Worm (Caenorhabditis elegans) whole organism, young adult: ENCODE data around the gene tag-124.

Source experiments
- B0035.1 ChIP-seq: sonication (generic microtip); optimal IDR thresholded peaks from 2 replicates; lab custom pipeline; 2016; ENCODE audit warnings: missing genetic modification characterization, mild to moderate bottlenecking, missing compliant biosample characterization, missing genotype, missing genetic modification reagents
- D2030.7 ChIP-seq: fragments of 200-800 bp; sonication (Bioruptor generic); IDR thresholded peaks from 2 replicates; pipeline ENCODE4 v1.3.6; 2022; ENCODE audit warnings: missing genetic modification reagents, missing genetic modification characterization, missing compliant biosample characterization
- F10E7.11 ChIP-seq: sonication (generic microtip); optimal IDR thresholded peaks from 2 replicates; lab custom pipeline; 2017; ENCODE audit warnings: mild to moderate bottlenecking, missing genetic modification characterization, moderate library complexity, missing compliant biosample characterization
- F33H1.4 ChIP-seq: fragments of 200-800 bp; sonication (Bioruptor generic); IDR thresholded peaks from 2 replicates; pipeline ENCODE4 v1.3.6; 2022; ENCODE audit warnings: missing genetic modification reagents, missing genetic modification characterization, missing compliant biosample characterization
- F52B5.7 ChIP-seq: sonication (generic microtip); optimal IDR thresholded peaks from 2 replicates; lab custom pipeline; 2016; ENCODE audit warnings: mild to moderate bottlenecking, missing genetic modification characterization, missing compliant biosample characterization
- F55B11.4 ChIP-seq: sonication (generic microtip); optimal IDR thresholded peaks from 2 replicates; lab custom pipeline; 2016; ENCODE audit warnings: missing compliant biosample characterization, missing genetic modification characterization, borderline replicate concordance; ENCODE audit not compliant: insufficient read depth
- F57A8.1 ChIP-seq: fragments of 200-800 bp; sonication (Bioruptor generic); optimal IDR thresholded peaks from 2 replicates; lab custom pipeline; 2018; ENCODE audit warnings: mild to moderate bottlenecking, missing genetic modification characterization, moderate library complexity, missing compliant biosample characterization
- F57C9.4 ChIP-seq: sonication (generic microtip); optimal IDR thresholded peaks from 2 replicates; lab custom pipeline; 2017; ENCODE audit warnings: mild to moderate bottlenecking, missing genetic modification characterization, missing compliant biosample characterization
- Y67H2A.10 ChIP-seq: fragments of 200-800 bp; sonication (Bioruptor generic); conservative IDR thresholded peaks from 2 replicates; pipeline ENCODE4 v1.3.6; 2022; ENCODE audit warnings: missing genetic modification reagents, missing genetic modification characterization, missing compliant biosample characterization
- ZK185.1 ChIP-seq: sonication (generic microtip); optimal IDR thresholded peaks from 2 replicates; lab custom pipeline; 2016; ENCODE audit warnings: mild to moderate bottlenecking, missing genetic modification characterization, missing compliant biosample characterization; ENCODE audit not compliant: poor library complexity, severe bottlenecking
- ama-1 ChIP-seq, 3 experiments: fragments of 150-350 bp in 1 of 3; sonication (generic microtip) in 2 of 3; optimal IDR thresholded peaks; 2 replicates each; lab custom pipeline; 2014 to 2018; ENCODE audit warnings: missing biosample characterization in 2 of 3, missing genetic modification characterization in 2 of 3, missing genetic modification reagents in 2 of 3
- bed-1 ChIP-seq: fragments of 200-800 bp; sonication (Bioruptor generic); IDR thresholded peaks from 2 replicates; pipeline ENCODE4 v1.3.6; 2022; ENCODE audit warnings: missing genetic modification reagents, missing genetic modification characterization, missing compliant biosample characterization
- bed-2 ChIP-seq: fragments of 200-800 bp; sonication (Bioruptor generic); IDR thresholded peaks from 2 replicates; pipeline ENCODE4 v1.3.6; 2022; ENCODE audit warnings: missing genetic modification reagents, missing genetic modification characterization, missing compliant biosample characterization
- ccch-3 ChIP-seq: fragments of 200-800 bp; sonication (Bioruptor generic); optimal IDR thresholded peaks from 2 replicates; lab custom pipeline; 2018; ENCODE audit warnings: mild to moderate bottlenecking, missing genetic modification characterization, missing compliant biosample characterization
- cebp-2 ChIP-seq: fragments of 200-800 bp; sonication (Bioruptor generic); IDR thresholded peaks from 2 replicates; pipeline ENCODE4 v1.3.6; 2022; ENCODE audit warnings: missing genetic modification characterization, missing compliant biosample characterization
- ceh-100 ChIP-seq: fragments of 200-800 bp; sonication (Bioruptor generic); IDR thresholded peaks from 2 replicates; pipeline ENCODE4 v1.3.6; 2022; ENCODE audit warnings: missing genetic modification reagents, missing genetic modification characterization, missing compliant biosample characterization
- ceh-58 ChIP-seq: fragments of 200-800 bp; sonication (Bioruptor generic); IDR thresholded peaks from 2 replicates; pipeline ENCODE4 v1.3.6; 2022; ENCODE audit warnings: missing genetic modification characterization, missing compliant biosample characterization
- ceh-91 ChIP-seq: fragments of 200-800 bp; sonication (Bioruptor generic); IDR thresholded peaks from 2 replicates; pipeline ENCODE4 v1.3.6; 2022; ENCODE audit warnings: missing genetic modification reagents, missing genetic modification characterization, missing compliant biosample characterization
- die-1 ChIP-seq: sonication (generic microtip); optimal IDR thresholded peaks from 2 replicates; lab custom pipeline; 2016; ENCODE audit warnings: missing genotype, mild to moderate bottlenecking, missing genetic modification characterization, missing compliant biosample characterization
- dpl-1 ChIP-seq: fragments of 150-350 bp; optimal IDR thresholded peaks from 2 replicates; lab custom pipeline; 2014; ENCODE audit warnings: missing biosample characterization, missing genetic modification reagents, missing genetic modification characterization
- egl-44 ChIP-seq: fragments of 200-800 bp; sonication (Bioruptor generic); IDR thresholded peaks from 2 replicates; pipeline ENCODE4 v1.3.6; 2022; ENCODE audit warnings: missing genetic modification reagents, missing genetic modification characterization, missing compliant biosample characterization
- him-1 ChIP-seq: sonication (generic microtip); optimal IDR thresholded peaks from 2 replicates; lab custom pipeline; 2016; ENCODE audit warnings: missing genotype, missing genetic modification reagents, missing genetic modification characterization, missing compliant biosample characterization
- hlh-26 ChIP-seq: fragments of 200-800 bp; sonication (Bioruptor generic); conservative IDR thresholded peaks from 2 replicates; pipeline ENCODE4 v1.3.6; 2022; ENCODE audit warnings: missing genetic modification reagents, missing genetic modification characterization, missing compliant biosample characterization
- hmg-1.2 ChIP-seq: fragments of 200-800 bp; sonication (Bioruptor generic); IDR thresholded peaks from 2 replicates; pipeline ENCODE4 v1.3.6; 2022; ENCODE audit warnings: missing genetic modification reagents, missing genetic modification characterization, missing compliant biosample characterization
- hmg-20 ChIP-seq: fragments of 200-800 bp; sonication (Bioruptor generic); IDR thresholded peaks from 2 replicates; pipeline ENCODE4 v1.3.6; 2022; ENCODE audit warnings: missing genetic modification reagents, missing genetic modification characterization, missing compliant biosample characterization
- lin-26 ChIP-seq: fragments of 200-800 bp; sonication (Bioruptor generic); IDR thresholded peaks from 2 replicates; pipeline ENCODE4 v1.3.6; 2022; ENCODE audit warnings: missing genetic modification reagents, missing genetic modification characterization, missing compliant biosample characterization
- lin-35 ChIP-seq, 3 experiments: fragments of 150-350 bp in 2 of 3; sonication (generic microtip) in 1 of 3; optimal IDR thresholded peaks; 2 replicates each; lab custom pipeline; 2014 to 2018; ENCODE audit warnings: missing biosample characterization in 3 of 3, missing genetic modification characterization in 3 of 3, missing genetic modification reagents in 3 of 3
- lin-40 ChIP-seq: sonication (generic microtip); optimal IDR thresholded peaks from 2 replicates; lab custom pipeline; 2016; ENCODE audit warnings: missing genetic modification characterization, mild to moderate bottlenecking, missing compliant biosample characterization, missing genotype, missing genetic modification reagents
- lsl-1 ChIP-seq: fragments of 200-800 bp; sonication (Bioruptor generic); optimal IDR thresholded peaks from 2 replicates; lab custom pipeline; 2018; ENCODE audit warnings: mild to moderate bottlenecking, missing genetic modification characterization, moderate library complexity, missing compliant biosample characterization
- madf-10 ChIP-seq: sonication (generic microtip); optimal IDR thresholded peaks from 2 replicates; lab custom pipeline; 2016; ENCODE audit warnings: mild to moderate bottlenecking, missing genetic modification characterization, missing compliant biosample characterization
- madf-3 ChIP-seq: fragments of 200-800 bp; sonication (Bioruptor generic); IDR thresholded peaks from 2 replicates; pipeline ENCODE4 v1.3.6; 2022; ENCODE audit warnings: missing genetic modification reagents, missing genetic modification characterization, missing compliant biosample characterization
- madf-6 ChIP-seq: fragments of 200-800 bp; sonication (Bioruptor generic); IDR thresholded peaks from 2 replicates; pipeline ENCODE4 v1.3.6; 2022; ENCODE audit warnings: missing genetic modification reagents, missing genetic modification characterization, missing compliant biosample characterization
- mcd-1 ChIP-seq: fragments of 200-800 bp; sonication (Bioruptor generic); IDR thresholded peaks from 2 replicates; pipeline ENCODE4 v1.3.6; 2022; ENCODE audit warnings: missing genetic modification reagents, missing genetic modification characterization, missing compliant biosample characterization
- mes-4 ChIP-seq: sonication (generic microtip); optimal IDR thresholded peaks from 2 replicates; lab custom pipeline; 2016; ENCODE audit warnings: missing genotype, missing genetic modification characterization, missing compliant biosample characterization
- mxl-1 ChIP-seq: sonication (generic microtip); optimal IDR thresholded peaks from 2 replicates; lab custom pipeline; 2016; ENCODE audit warnings: missing genetic modification characterization, missing compliant biosample characterization
- nfya-2 ChIP-seq: fragments of 200-800 bp; sonication (Bioruptor generic); IDR thresholded peaks from 2 replicates; pipeline ENCODE4 v1.3.6; 2022; ENCODE audit warnings: missing genetic modification reagents, missing genetic modification characterization, missing compliant biosample characterization
- nhr-120 ChIP-seq: fragments of 200-800 bp; sonication (Bioruptor generic); IDR thresholded peaks from 2 replicates; pipeline ENCODE4 v1.3.6; 2022; ENCODE audit warnings: missing genetic modification characterization, missing compliant biosample characterization
- nhr-80 ChIP-seq: sonication (generic microtip); optimal IDR thresholded peaks from 2 replicates; lab custom pipeline; 2016; ENCODE audit warnings: missing genetic modification characterization, missing compliant biosample characterization
- pha-4 ChIP-seq: fragments of 150-350 bp; sonication (generic microtip); optimal IDR thresholded peaks from 2 replicates; lab custom pipeline; 2014; ENCODE audit warnings: missing biosample characterization, missing genetic modification reagents, missing genetic modification characterization
- rcor-1 ChIP-seq: fragments of 200-800 bp; sonication (Bioruptor generic); IDR thresholded peaks from 2 replicates; pipeline ENCODE4 v1.3.6; 2022; ENCODE audit warnings: missing genetic modification reagents, missing genetic modification characterization, missing compliant biosample characterization
- sdz-38 ChIP-seq: sonication (generic microtip); optimal IDR thresholded peaks from 2 replicates; lab custom pipeline; 2016; ENCODE audit warnings: missing genotype, missing genetic modification characterization, missing compliant biosample characterization
- somi-1 ChIP-seq: fragments of 200-800 bp; sonication (Bioruptor generic); optimal IDR thresholded peaks from 2 replicates; lab custom pipeline; 2018; ENCODE audit warnings: mild to moderate bottlenecking, missing genetic modification characterization, missing compliant biosample characterization
- tbx-9 ChIP-seq: sonication (generic microtip); optimal IDR thresholded peaks from 2 replicates; lab custom pipeline; 2016; ENCODE audit warnings: borderline replicate concordance, missing genetic modification characterization, inconsistent platforms, missing compliant biosample characterization
- unc-130 ChIP-seq: sonication (generic microtip); optimal IDR thresholded peaks from 2 replicates; lab custom pipeline; 2016; ENCODE audit warnings: missing genetic modification reagents, missing genetic modification characterization, missing compliant biosample characterization
- ztf-18 ChIP-seq: sonication (generic microtip); optimal IDR thresholded peaks from 2 replicates; lab custom pipeline; 2016; ENCODE audit warnings: missing genotype, mild to moderate bottlenecking, missing genetic modification characterization, missing compliant biosample characterization
- ztf-22 ChIP-seq: fragments of 200-800 bp; sonication (Bioruptor generic); optimal IDR thresholded peaks from 2 replicates; lab custom pipeline; 2018; ENCODE audit warnings: mild to moderate bottlenecking, missing genetic modification characterization, moderate library complexity, missing compliant biosample characterization
- ztf-25 ChIP-seq: fragments of 200-800 bp; sonication (Bioruptor generic); IDR thresholded peaks from 2 replicates; pipeline ENCODE4 v1.3.6; 2022; ENCODE audit warnings: missing genetic modification reagents, missing genetic modification characterization, missing compliant biosample characterization
- ztf-26 ChIP-seq: sonication (generic microtip); optimal IDR thresholded peaks from 2 replicates; lab custom pipeline; 2017; ENCODE audit warnings: missing genetic modification characterization, missing compliant biosample characterization
- ztf-6 ChIP-seq: fragments of 200-800 bp; sonication (Bioruptor generic); IDR thresholded peaks from 2 replicates; pipeline ENCODE4 v1.3.6; 2022; ENCODE audit warnings: missing genetic modification reagents, missing genetic modification characterization, missing compliant biosample characterization

The tag-124 gene

DNA sequence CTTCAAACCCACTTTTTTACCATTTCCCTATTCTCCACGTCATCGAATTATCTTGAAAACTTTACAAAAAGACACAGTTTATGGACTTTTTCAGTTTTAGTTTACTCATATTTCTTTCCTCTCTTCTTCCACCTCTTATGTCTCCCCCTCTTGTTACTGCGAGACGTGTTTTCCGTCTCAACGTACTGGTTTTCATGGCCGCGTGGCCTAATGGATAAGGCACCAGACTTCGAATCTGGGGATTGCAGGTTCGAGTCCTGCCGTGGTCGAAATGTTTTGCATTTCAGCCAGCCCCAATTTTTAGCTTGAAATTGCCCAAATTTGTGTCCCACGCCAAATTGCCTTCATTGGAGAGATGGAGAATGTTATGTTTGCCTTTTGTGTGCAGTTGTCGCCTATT lies 25.0 kb upstream of the tag-124 start (continued):
- no peak for TF ChIP-seq ama-1 (optimal IDR thresholded peaks at IDR 0.05; lab: Kevin White, UChicago)
- TF ChIP-seq ama-1 (GFP tag; optimal IDR thresholded peaks at IDR 0.05; lab: Kevin White, UChicago), result peak in 1 of 2 experiments; percentile 85
- TF ChIP-seq ZK185.1, result peak; percentile 56
- peak; percentile 90 for TF ChIP-seq mxl-1 (tag; lab: Kevin White, UChicago)
- TF ChIP-seq ztf-25 (GFP tag; lab: Robert Waterston, UW), result peak; percentile 97
- TF ChIP-seq ceh-100 (GFP tag; lab: Robert Waterston, UW), result peak; percentile 68
- peak; percentile 46; the same call in 1 of the 2 replicates for TF ChIP-seq Y67H2A.10
- TF ChIP-seq egl-44, result peak; percentile 79
- peak; percentile 83 for TF ChIP-seq F52B5.7 (tag; lab: Kevin White, UChicago)
- peak; percentile 31 for TF ChIP-seq nhr-80 (tag; lab: Kevin White, UChicago)
- TF ChIP-seq hmg-1.2, result peak; percentile 72
- peak; percentile 49 for TF ChIP-seq unc-130
- peak; percentile 69; the same call in 1 of the 2 replicates for TF ChIP-seq cebp-2
- no peak for TF ChIP-seq bed-2
- no peak for TF ChIP-seq tbx-9 (tag; lab: Kevin White, UChicago)
- peak; percentile 90 for TF ChIP-seq die-1 (tag; lab: Kevin White, UChicago)
- TF ChIP-seq hmg-20, result no peak
- TF ChIP-seq mcd-1 (GFP tag; lab: Robert Waterston, UW), result peak; percentile 63
- TF ChIP-seq pha-4 (tag; lab: Kevin White, UChicago), result no peak
- TF ChIP-seq ztf-22, result no peak
- peak; percentile 53 for TF ChIP-seq madf-10 (tag; lab: Kevin White, UChicago)
- TF ChIP-seq B0035.1 (tag; lab: Kevin White, UChicago), result peak; percentile 32
- peak; percentile 90 for TF ChIP-seq F57A8.1 (GFP tag; lab: Kevin White, UChicago)
- TF ChIP-seq lsl-1 (GFP tag; lab: Kevin White, UChicago), result peak; percentile 53
- TF ChIP-seq mes-4, result peak; percentile 58
- TF ChIP-seq lin-40 (tag; lab: Kevin White, UChicago), result peak; percentile 62
- TF ChIP-seq nfya-2 (GFP tag; lab: Robert Waterston, UW), result no peak
- TF ChIP-seq somi-1, result peak; percentile 65
- TF ChIP-seq ztf-6, result peak; percentile 16; the same call in 1 of the 2 replicates
- TF ChIP-seq him-1, result peak; percentile 98
- no peak for TF ChIP-seq hlh-26 (GFP tag; lab: Robert Waterston, UW)
- TF ChIP-seq sdz-38 (tag; lab: Kevin White, UChicago), result no peak
- peak; percentile 0 for TF ChIP-seq dpl-1 (GFP tag; lab: Kevin White, UChicago)
- no peak for TF ChIP-seq F57C9.4 (tag; lab: Kevin White, UChicago)
- peak; percentile 72 for TF ChIP-seq ztf-18 (tag; lab: Kevin White, UChicago)
- TF ChIP-seq lin-35 (GFP tag; optimal IDR thresholded peaks at IDR 0.05; lab: Kevin White, UChicago), result peak in 1 of 3 experiments; percentile 3
- no peak for TF ChIP-seq F55B11.4 (tag; lab: Kevin White, UChicago)
- TF ChIP-seq nhr-120 (GFP tag; lab: Robert Waterston, UW), result 0 out of 2 replicates have a peak, but pooled peaks have one; percentile 81
- TF ChIP-seq F10E7.11, result no peak
- 0 out of 2 replicates have a peak, but pooled peaks have one; percentile 57 for TF ChIP-seq bed-1
- TF ChIP-seq F33H1.4 (GFP tag; lab: Robert Waterston, UW), result peak; percentile 46; the same call in 1 of the 2 replicates
- 0 out of 2 replicates have a peak, but pooled peaks have one; percentile 67 for TF ChIP-seq ceh-58 (GFP tag; lab: Robert Waterston, UW)
- peak; percentile 72 for TF ChIP-seq rcor-1 (GFP tag; lab: Robert Waterston, UW)
- TF ChIP-seq madf-3 (GFP tag; lab: Robert Waterston, UW), result 0 out of 2 replicates have a peak, but pooled peaks have one; percentile 68
- peak; percentile 97 for TF ChIP-seq lin-26 (GFP tag; lab: Robert Waterston, UW)
- TF ChIP-seq madf-6 (GFP tag; lab: Robert Waterston, UW), result peak; percentile 65
- TF ChIP-seq D2030.7 (GFP tag; lab: Robert Waterston, UW), result peak; percentile 67
- TF ChIP-seq ccch-3 (GFP tag; lab: Kevin White, UChicago), result no peak
- TF ChIP-seq ztf-26 (tag; lab: Kevin White, UChicago), result no peak
- TF ChIP-seq ceh-91 (GFP tag; lab: Robert Waterston, UW), result no peak
